Worm (Caenorhabditis elegans): ENCODE measurements around the gene best-17.

ce11 chrIII:641759-642158 lies 32.3 kb upstream of the best-17 start, which contains the start of gene W06E11.1:
- TF ChIP-seq nhr-76 (tag; optimal IDR thresholded peaks at IDR 0.05): no peak
- no peak for TF ChIP-seq dve-1 (tag; optimal IDR thresholded peaks at IDR 0.05; ENCODE audit: insufficient read depth)
- no peak for TF ChIP-seq mes-2 (tag; optimal IDR thresholded peaks at IDR 0.05; ENCODE audit: poor library complexity, severe bottlenecking)
- TF ChIP-seq ZK546.5 (tag; optimal IDR thresholded peaks at IDR 0.05): no peak
- TF ChIP-seq lin-13 (GFP tag; optimal IDR thresholded peaks at IDR 0.05): no peak
- no peak for TF ChIP-seq unc-62 (GFP tag; optimal IDR thresholded peaks at IDR 0.05 in 1 of 2)
- no peak for TF ChIP-seq unc-62 (tag; optimal IDR thresholded peaks at IDR 0.05)
- TF ChIP-seq nhr-237 (tag; optimal IDR thresholded peaks at IDR 0.05): no peak
- TF ChIP-seq ces-1 (GFP tag; optimal IDR thresholded peaks at IDR 0.05): no peak
- TF ChIP-seq arid-1 (GFP tag; conservative IDR thresholded peaks at IDR 0.05): no peak
- no peak for TF ChIP-seq ztf-11 (tag; optimal IDR thresholded peaks at IDR 0.05)
- TF ChIP-seq spr-3 (GFP tag; optimal IDR thresholded peaks at IDR 0.05): no peak
- no peak for TF ChIP-seq ceh-28 (tag; optimal IDR thresholded peaks at IDR 0.05)
- TF ChIP-seq egl-27 (tag; optimal IDR thresholded peaks at IDR 0.05): no peak
